Fruit fly (Drosophila melanogaster) whole organism, embryonic: ENCODE results near the gene CG14339.
A peak's percentile ranks its signal among the peaks of the same experiment; 100 is the strongest.

Experiments used
- CG10979 ChIP-seq: fragments of 200-800 bp; sonication (Bioruptor generic); optimal IDR thresholded peaks from 2 replicates; lab custom pipeline; 2018; ENCODE audit warnings: missing biosample characterization, mild to moderate bottlenecking, missing genetic modification characterization, moderate library complexity
- CG11456 ChIP-seq: fragments of 200-800 bp; sonication (Bioruptor generic); IDR thresholded peaks from 3 replicates; pipeline ENCODE4 v1.3.6; 2022; ENCODE audit warnings: missing biosample characterization, missing genetic modification characterization
- CG11723 ChIP-seq: fragments of 200-800 bp; sonication (Bioruptor generic); optimal IDR thresholded peaks from 2 replicates; lab custom pipeline; 2017; ENCODE audit warnings: missing biosample characterization, mild to moderate bottlenecking, missing genetic modification characterization
- CG12299 ChIP-seq: fragments of 200-800 bp; sonication (Bioruptor generic); optimal IDR thresholded peaks from 2 replicates; lab custom pipeline; 2018; ENCODE audit warnings: missing biosample characterization, mild to moderate bottlenecking, missing genetic modification characterization
- CG13424 ChIP-seq: fragments of 200-800 bp; sonication (Bioruptor generic); optimal IDR thresholded peaks from 2 replicates; lab custom pipeline; 2019; ENCODE audit warnings: missing biosample characterization, mild to moderate bottlenecking, missing genetic modification characterization, moderate library complexity
- CG17359 ChIP-seq: fragments of 200-800 bp; sonication (Bioruptor generic); optimal IDR thresholded peaks from 3 replicates; lab custom pipeline; 2018; ENCODE audit warnings: missing biosample characterization, mild to moderate bottlenecking, missing genetic modification characterization, moderate library complexity
- CG18476 ChIP-seq: fragments of 200-800 bp; sonication (Bioruptor generic); optimal IDR thresholded peaks from 2 replicates; lab custom pipeline; 2016; ENCODE audit warnings: missing biosample characterization, mild to moderate bottlenecking, missing genetic modification characterization
- CG18764 ChIP-seq: fragments of 200-800 bp; sonication (Bioruptor generic); optimal IDR thresholded peaks from 3 replicates; lab custom pipeline; 2016; ENCODE audit warnings: missing biosample characterization, missing genetic modification characterization
- CG2712 ChIP-seq: fragments of 200-800 bp; optimal IDR thresholded peaks from 3 replicates; lab custom pipeline; 2019; ENCODE audit warnings: missing biosample characterization, mild to moderate bottlenecking, missing genetic modification characterization, moderate library complexity
- CG31365 ChIP-seq: fragments of 200-800 bp; sonication (Bioruptor generic); optimal IDR thresholded peaks from 2 replicates; lab custom pipeline; 2018; ENCODE audit warnings: missing biosample characterization, mild to moderate bottlenecking, missing genetic modification characterization
- CG33557 ChIP-seq: fragments of 200-800 bp; sonication (Bioruptor generic); optimal IDR thresholded peaks from 2 replicates; lab custom pipeline; 2019; ENCODE audit warnings: missing biosample characterization, mild to moderate bottlenecking, missing genetic modification characterization, moderate library complexity
- CG3407 ChIP-seq: fragments of 200-800 bp; sonication (Bioruptor generic); optimal IDR thresholded peaks from 2 replicates; lab custom pipeline; 2018; ENCODE audit warnings: missing biosample characterization, mild to moderate bottlenecking, missing genetic modification characterization
- CG3838 ChIP-seq: fragments of 200-800 bp; sonication (Bioruptor generic); optimal IDR thresholded peaks from 3 replicates; lab custom pipeline; 2016; ENCODE audit warnings: missing biosample characterization, missing genetic modification characterization
- CG42726 ChIP-seq: fragments of 200-800 bp; sonication (Bioruptor generic); IDR thresholded peaks from 2 replicates; pipeline ENCODE4 v1.3.6; 2022; ENCODE audit warnings: missing biosample characterization, missing genetic modification characterization; ENCODE audit not compliant: partially characterized antibody
- CG5245 ChIP-seq: fragments of 200-800 bp; sonication (Bioruptor generic); optimal IDR thresholded peaks from 3 replicates; lab custom pipeline; 2016; ENCODE audit warnings: missing biosample characterization, missing genetic modification characterization
- CG6254 ChIP-seq: fragments of 200-800 bp; sonication (Bioruptor generic); optimal IDR thresholded peaks from 3 replicates; lab custom pipeline; 2017; ENCODE audit warnings: mild to moderate bottlenecking, missing biosample characterization, missing genetic modification reagents, missing genetic modification characterization
- CG6272 ChIP-seq: fragments of 200-800 bp; sonication (Bioruptor generic); IDR thresholded peaks from 2 replicates; pipeline ENCODE4 v1.3.6; 2022; ENCODE audit warnings: missing biosample characterization, missing genetic modification characterization
- CG7745 ChIP-seq: fragments of 200-800 bp; sonication (Bioruptor generic); optimal IDR thresholded peaks from 2 replicates; lab custom pipeline; 2018; ENCODE audit warnings: missing biosample characterization, mild to moderate bottlenecking, missing genetic modification characterization, moderate library complexity
- CG7839 ChIP-seq: fragments of 200-800 bp; sonication (Bioruptor generic); optimal IDR thresholded peaks from 3 replicates; lab custom pipeline; 2018; ENCODE audit warnings: missing biosample characterization, mild to moderate bottlenecking, missing genetic modification characterization, moderate library complexity
- CG8359 ChIP-seq: fragments of 200-800 bp; sonication (Bioruptor generic); optimal IDR thresholded peaks from 2 replicates; lab custom pipeline; 2017; ENCODE audit warnings: missing biosample characterization, mild to moderate bottlenecking, missing genetic modification characterization, borderline replicate concordance
- CG8388 ChIP-seq: fragments of 200-800 bp; sonication (Bioruptor generic); optimal IDR thresholded peaks from 2 replicates; lab custom pipeline; 2019; ENCODE audit warnings: missing biosample characterization, mild to moderate bottlenecking, missing genetic modification characterization, moderate library complexity
- CG9727 ChIP-seq: fragments of 200-800 bp; sonication (Bioruptor generic); optimal IDR thresholded peaks from 3 replicates; lab custom pipeline; 2017; ENCODE audit warnings: missing biosample characterization, mild to moderate bottlenecking, missing genetic modification characterization
- D ChIP-seq, 2 experiments: fragments of 200-800 bp in 1 of 2; fragments of >200 bp in 1 of 2; sonication (Bioruptor generic) in 1 of 2; optimal IDR thresholded peaks; 2 replicates in 1 of 2; 3 replicates in 1 of 2; lab custom pipeline; 2017; ENCODE audit warnings: mild to moderate bottlenecking in 1 of 2, missing biosample characterization in 1 of 2, missing genetic modification characterization in 1 of 2, missing genetic modification reagents in 1 of 2
- Dp ChIP-seq: fragments of 200-800 bp; sonication (Bioruptor generic); optimal IDR thresholded peaks from 2 replicates; lab custom pipeline; 2018; ENCODE audit warnings: missing biosample characterization, mild to moderate bottlenecking, missing genetic modification characterization, moderate library complexity
- Gug ChIP-seq: fragments of 200-800 bp; sonication (Bioruptor generic); IDR thresholded peaks from 4 replicates; pipeline ENCODE4 v1.3.6; 2022; ENCODE audit warnings: missing biosample characterization, missing genetic modification characterization
- H2.0 ChIP-seq: fragments of 200-800 bp; sonication (Bioruptor generic); IDR thresholded peaks from 2 replicates; pipeline ENCODE4 v1.3.6; 2022; ENCODE audit warnings: missing biosample characterization, missing genetic modification characterization
- HmgZ ChIP-seq: fragments of 200-800 bp; sonication (Bioruptor generic); optimal IDR thresholded peaks from 2 replicates; lab custom pipeline; 2018; ENCODE audit warnings: missing biosample characterization, mild to moderate bottlenecking, missing genetic modification characterization
- Jarid2 ChIP-seq: fragments of 200-800 bp; sonication (Bioruptor generic); optimal IDR thresholded peaks from 3 replicates; lab custom pipeline; 2017; ENCODE audit warnings: mild to moderate bottlenecking, missing biosample characterization, missing genetic modification reagents, missing genetic modification characterization
- Lhr ChIP-seq: fragments of 200-800 bp; sonication (Bioruptor generic); optimal IDR thresholded peaks from 3 replicates; lab custom pipeline; 2017; ENCODE audit warnings: mild to moderate bottlenecking, missing biosample characterization, missing genetic modification reagents, missing genetic modification characterization
- Myb ChIP-seq: fragments of 200-800 bp; sonication (Bioruptor generic); optimal IDR thresholded peaks from 2 replicates; lab custom pipeline; 2016; ENCODE audit warnings: missing biosample characterization, missing genetic modification characterization
- Sox102F ChIP-seq: fragments of 200-800 bp; sonication (Bioruptor generic); optimal IDR thresholded peaks from 2 replicates; lab custom pipeline; 2018; ENCODE audit warnings: missing biosample characterization, mild to moderate bottlenecking, missing genetic modification characterization, moderate library complexity
- Stat92E ChIP-seq, 3 experiments: fragments of >200 bp in 2 of 3; fragments of 200-800 bp in 1 of 3; sonication (Bioruptor generic) in 1 of 3; optimal IDR thresholded peaks; 2 replicates each; lab custom pipeline; 2017 to 2019; ENCODE audit warnings: missing biosample characterization in 3 of 3, missing genetic modification characterization in 3 of 3, mild to moderate bottlenecking in 1 of 3, moderate library complexity in 1 of 3
- Usf ChIP-seq: fragments of 200-800 bp; sonication (Bioruptor generic); optimal IDR thresholded peaks from 2 replicates; lab custom pipeline; 2017; ENCODE audit warnings: missing genotype, missing biosample characterization, missing genetic modification characterization
- ara ChIP-seq: fragments of 200-800 bp; sonication (Bioruptor generic); IDR thresholded peaks from 2 replicates; pipeline ENCODE4 v1.3.6; 2022; ENCODE audit warnings: missing biosample characterization, missing genetic modification characterization
- bsh ChIP-seq, 2 experiments: fragments of 200-800 bp; sonication (Bioruptor generic); optimal IDR thresholded peaks; 2 replicates each; lab custom pipeline; 2017 to 2018; ENCODE audit warnings: mild to moderate bottlenecking in 2 of 2, missing biosample characterization in 2 of 2, missing genetic modification characterization in 2 of 2, moderate library complexity in 1 of 2
- dmrt11E ChIP-seq: fragments of 200-800 bp; sonication (Bioruptor generic); optimal IDR thresholded peaks from 3 replicates; lab custom pipeline; 2018; ENCODE audit warnings: missing biosample characterization, mild to moderate bottlenecking, missing genetic modification characterization, moderate library complexity
- exex ChIP-seq: fragments of 200-800 bp; sonication (Bioruptor generic); optimal IDR thresholded peaks from 4 replicates; lab custom pipeline; 2018; ENCODE audit warnings: missing biosample characterization, mild to moderate bottlenecking, missing genetic modification characterization, moderate library complexity
- eyg ChIP-seq: fragments of 200-800 bp; sonication (Bioruptor generic); optimal IDR thresholded peaks from 3 replicates; lab custom pipeline; 2016; ENCODE audit warnings: missing biosample characterization, missing genetic modification characterization
- fd64A ChIP-seq: fragments of 200-800 bp; sonication (Bioruptor generic); optimal IDR thresholded peaks from 3 replicates; lab custom pipeline; 2018; ENCODE audit warnings: missing biosample characterization, mild to moderate bottlenecking, missing genetic modification characterization
- gcm ChIP-seq: fragments of 200-800 bp; sonication (Bioruptor generic); optimal IDR thresholded peaks from 2 replicates; lab custom pipeline; 2019; ENCODE audit warnings: missing biosample characterization, mild to moderate bottlenecking, missing genetic modification characterization, moderate library complexity
- gsb-n ChIP-seq: fragments of 200-800 bp; sonication (Bioruptor generic); optimal IDR thresholded peaks from 3 replicates; lab custom pipeline; 2018; ENCODE audit warnings: missing biosample characterization, mild to moderate bottlenecking, missing genetic modification characterization
- jigr1 ChIP-seq: fragments of 200-800 bp; sonication (Bioruptor generic); IDR thresholded peaks from 3 replicates; pipeline ENCODE4 v1.3.6; 2022; ENCODE audit warnings: missing biosample characterization, missing genetic modification characterization
- peb ChIP-seq: fragments of 200-800 bp; sonication (Bioruptor generic); IDR thresholded peaks from 2 replicates; pipeline ENCODE4 v1.3.6; 2022; ENCODE audit warnings: missing biosample characterization, missing genetic modification characterization
- run ChIP-seq: fragments of 200-800 bp; sonication (Bioruptor generic); optimal IDR thresholded peaks from 3 replicates; lab custom pipeline; 2018; ENCODE audit warnings: missing biosample characterization, mild to moderate bottlenecking, missing genetic modification characterization
- sens ChIP-seq: fragments of 200-800 bp; sonication (Bioruptor generic); peaks from one replicate; lab custom pipeline; 2016; ENCODE audit warnings: missing biosample characterization, missing genetic modification characterization
- twi ChIP-seq: fragments of 200-800 bp; optimal IDR thresholded peaks from 2 replicates; lab custom pipeline; 2019; ENCODE audit warnings: missing biosample characterization, mild to moderate bottlenecking, missing genetic modification characterization, moderate library complexity
- vvl ChIP-seq: fragments of 200-800 bp; sonication (Bioruptor generic); IDR thresholded peaks from 2 replicates; pipeline ENCODE4 v1.3.6; 2022; ENCODE audit warnings: missing biosample characterization, missing genetic modification characterization

Gene CG14339

dm6 chr2L:1123078-1123818 lies 14.9 kb downstream of the CG14339 start (continued):
- TF ChIP-seq CG11723 (GFP tag; lab: Kevin White, UChicago) (peak; percentile 28), CG12299 (peak; percentile 43), CG2712 (peak; percentile 56), ara (GFP tag; lab: Robert Waterston, UW) (peak; percentile 59; the same call in 1 of the 2 replicates), CG3838 (GFP tag; lab: Kevin White, UChicago) (no peak), CG42726 (GFP tag; lab: Robert Waterston, UW) (no peak), D (optimal IDR thresholded peaks at IDR 0.05; lab: Kevin White, UChicago) (no peak), D (GFP tag; optimal IDR thresholded peaks at IDR 0.05; lab: Kevin White, UChicago) (peak; percentile 67), vvl (GFP tag; lab: Robert Waterston, UW) (peak; percentile 15; the same call in 1 of the 2 replicates), CG9727 (GFP tag; lab: Kevin White, UChicago) (peak; percentile 74), CG6272 (GFP tag; lab: Robert Waterston, UW) (no peak), CG8359 (GFP tag; lab: Kevin White, UChicago) (peak; percentile 59), CG13424 (tag; lab: Kevin White, UChicago) (peak; percentile 34), gsb-n (peak; percentile 82), peb (GFP tag; lab: Robert Waterston, UW) (peak; percentile 30; the same call in 1 of the 2 replicates), run (tag; lab: Kevin White, UChicago) (peak; percentile 5), eyg (GFP tag; lab: Kevin White, UChicago) (no peak), sens (peak; percentile 88), Gug (GFP tag; lab: Robert Waterston, UW) (no peak), bsh (GFP tag; optimal IDR thresholded peaks at IDR 0.05; lab: Kevin White, UChicago) (peak in 1 of 2 experiments; percentile 83), CG17359 (tag; lab: Kevin White, UChicago) (peak; percentile 74), Stat92E (GFP tag; optimal IDR thresholded peaks at IDR 0.05; lab: Kevin White, UChicago) (no peak), exex (tag; lab: Kevin White, UChicago) (peak; percentile 14), CG11456 (GFP tag; lab: Robert Waterston, UW) (no peak), CG18476 (GFP tag; lab: Kevin White, UChicago) (peak; percentile 29), Jarid2 (GFP tag; lab: Kevin White, UChicago) (peak; percentile 4), gcm (peak; percentile 55), H2.0 (GFP tag; lab: Robert Waterston, UW) (0 out of 2 replicates have a peak, but pooled peaks have one; percentile 16), CG10979 (tag; lab: Kevin White, UChicago) (peak; percentile 52), Lhr (peak; percentile 52), Usf (GFP tag; lab: Kevin White, UChicago) (no peak), HmgZ (tag; lab: Kevin White, UChicago) (peak; percentile 23), CG33557 (GFP tag; lab: Kevin White, UChicago) (peak; percentile 83), Dp (GFP tag; lab: Kevin White, UChicago) (no peak), twi (tag; lab: Kevin White, UChicago) (no peak), CG8388 (GFP tag; lab: Kevin White, UChicago) (peak; percentile 43), CG5245 (GFP tag; lab: Kevin White, UChicago) (peak; percentile 21), CG18764 (GFP tag; lab: Kevin White, UChicago) (peak; percentile 45), Sox102F (GFP tag; lab: Kevin White, UChicago) (peak; percentile 70), CG31365 (peak; percentile 1), CG7745 (tag; lab: Kevin White, UChicago) (peak; percentile 74), Myb (GFP tag; lab: Kevin White, UChicago) (no peak), CG3407 (GFP tag; lab: Kevin White, UChicago) (peak; percentile 77), CG7839 (tag; lab: Kevin White, UChicago) (peak; percentile 37), jigr1 (no peak), dmrt11E (tag; lab: Kevin White, UChicago) (peak; percentile 84), fd64A (GFP tag; lab: Kevin White, UChicago) (peak; percentile 57), CG6254 (GFP tag; lab: Kevin White, UChicago) (peak; percentile 61)
